Fruit fly (Drosophila melanogaster) whole organism, larva: Measurements from ENCODE around the gene ssp.

Source experiments
- noc ChIP-seq: fragments of 200-800 bp; sonication (Bioruptor generic); optimal IDR thresholded peaks from 3 replicates; lab custom pipeline; 2019; ENCODE audit warnings: missing biosample characterization, mild to moderate bottlenecking, missing genetic modification characterization, moderate library complexity

ssp gene

dm6 chr3L:12145709-12146694, 27.9 kb downstream of the ssp start, which contains the start of the genes eIF3l and Nrx-IV:
Gene eIF3l (minus strand): TSS chr3L:12146097.
Gene Nrx-IV (plus strand): TSS chr3L:12146519.
- TF ChIP-seq noc (tag; lab: Kevin White, UChicago) = no peak

dm6 chr3L:12146970-12147369, 28.9 kb downstream of the ssp start:
- TF ChIP-seq noc (tag; lab: Kevin White, UChicago) = no peak

DNA sequence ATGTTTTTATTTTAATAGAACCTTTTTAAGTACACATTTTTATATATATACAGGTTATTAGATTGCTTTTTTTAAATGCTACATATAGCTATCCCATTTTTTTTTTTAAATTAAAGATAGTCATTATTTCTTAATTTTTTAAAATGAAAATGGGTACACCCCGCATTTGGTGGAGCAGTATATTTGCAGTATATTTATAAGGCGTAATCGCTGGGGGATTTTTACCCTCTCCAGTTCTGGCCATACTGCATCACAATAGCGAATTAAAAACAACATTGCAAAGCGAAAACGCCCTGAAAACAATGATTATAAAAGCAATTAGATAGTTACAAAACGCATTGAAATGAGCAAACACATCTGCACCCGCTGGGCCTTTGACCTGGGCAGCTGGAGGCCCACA, 31.0 kb downstream of the ssp start, which contains the start of gene CG32099:
Gene CG32099, plus strand, starts transcription at position 250 of the 400 bp plus-strand sequence.
- no peak for TF ChIP-seq noc (tag; lab: Kevin White, UChicago)

- TF ChIP-seq noc (tag; lab: Kevin White, UChicago) = no peak
Observed at dm6 chr3L:12162156-12162682, 44.2 kb downstream of the ssp start.

DNA sequence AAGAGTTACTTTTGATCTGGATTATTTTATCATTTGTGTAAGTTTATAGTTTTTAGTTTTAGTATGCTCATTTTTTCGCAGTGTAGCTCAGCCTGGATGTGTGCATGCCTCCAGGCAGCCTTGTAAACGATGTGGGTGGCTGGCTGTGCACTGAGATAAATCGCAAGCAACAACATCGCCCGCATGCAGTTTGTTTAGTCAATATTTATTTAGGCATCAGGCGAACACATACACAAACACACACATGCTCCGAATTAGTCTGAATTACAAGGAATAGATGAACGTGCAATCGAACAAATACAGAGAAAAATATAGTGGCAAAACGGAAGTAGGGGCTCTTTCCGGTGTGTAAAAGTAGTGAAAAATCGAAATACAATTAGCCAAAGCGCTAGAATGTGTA, 45.0 kb downstream of the ssp start:
- TF ChIP-seq noc (tag; lab: Kevin White, UChicago) = no peak

DNA sequence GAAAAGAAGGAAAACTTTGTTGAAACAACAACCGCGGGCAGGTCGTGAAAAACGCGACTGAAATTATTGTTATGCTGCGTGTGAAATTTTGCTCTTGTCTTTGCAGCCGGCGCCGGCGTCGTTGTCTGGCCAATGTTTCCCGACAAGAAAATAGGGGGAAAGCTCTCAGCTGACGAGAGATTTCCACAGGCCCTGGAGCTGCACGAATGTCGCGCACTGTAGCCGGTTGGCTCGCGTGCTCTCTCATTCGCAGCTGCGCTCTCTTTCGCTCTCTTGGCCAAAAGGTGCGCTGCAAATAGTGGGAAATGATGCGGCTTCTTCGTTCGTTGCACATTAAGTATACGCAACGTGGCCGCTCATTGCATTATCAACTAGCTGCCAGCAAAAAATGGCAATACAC, 45.6 kb downstream of the ssp start, which contains the start of gene CG9760:
Gene CG9760, minus strand, starts transcription at position 43 of the 400 bp plus-strand sequence.
- TF ChIP-seq noc (tag; lab: Kevin White, UChicago) = no peak
